Worm (Caenorhabditis elegans) whole organism, young adult: ENCODE results near the gene cox-6A.
A peak's percentile ranks its signal among the peaks of the same experiment; 100 is the strongest.

Experiments used
- C06A6.2 ChIP-seq: fragments of 200-800 bp; sonication (Bioruptor generic); conservative IDR thresholded peaks from 2 replicates; pipeline ENCODE4 v1.3.6; 2022; ENCODE audit warnings: missing genetic modification characterization, missing compliant biosample characterization
- C17E4.6 ChIP-seq: fragments of 200-800 bp; sonication (Bioruptor generic); IDR thresholded peaks from 2 replicates; pipeline ENCODE4 v1.3.6; 2022; ENCODE audit warnings: missing genetic modification reagents, missing genetic modification characterization, missing compliant biosample characterization
- F23B12.7 ChIP-seq: sonication (generic microtip); optimal IDR thresholded peaks from 2 replicates; lab custom pipeline; 2017; ENCODE audit warnings: missing genetic modification characterization, mild to moderate bottlenecking, missing compliant biosample characterization, antibody characterized with exemption, moderate library complexity; ENCODE audit not compliant: insufficient read depth
- F55B11.4 ChIP-seq: sonication (generic microtip); optimal IDR thresholded peaks from 2 replicates; lab custom pipeline; 2016; ENCODE audit warnings: missing compliant biosample characterization, missing genetic modification characterization, borderline replicate concordance; ENCODE audit not compliant: insufficient read depth
- F57A8.1 ChIP-seq: fragments of 200-800 bp; sonication (Bioruptor generic); optimal IDR thresholded peaks from 2 replicates; lab custom pipeline; 2018; ENCODE audit warnings: mild to moderate bottlenecking, missing genetic modification characterization, moderate library complexity, missing compliant biosample characterization
- K12H6.12 ChIP-seq: fragments of 200-800 bp; sonication (Bioruptor generic); optimal IDR thresholded peaks from 2 replicates; lab custom pipeline; 2018; ENCODE audit warnings: mild to moderate bottlenecking, missing genetic modification characterization, missing compliant biosample characterization
- T26A5.8 ChIP-seq: sonication (generic microtip); optimal IDR thresholded peaks from 2 replicates; lab custom pipeline; 2016; ENCODE audit warnings: missing genetic modification characterization, missing compliant biosample characterization
- Y53F4B.3 ChIP-seq: fragments of 200-800 bp; sonication (Bioruptor generic); IDR thresholded peaks from 2 replicates; pipeline ENCODE4 v1.3.6; 2022; ENCODE audit warnings: missing genetic modification reagents, missing genetic modification characterization, missing compliant biosample characterization
- Y53G8AR.9 ChIP-seq: fragments of 200-800 bp; sonication (Bioruptor generic); conservative IDR thresholded peaks from 2 replicates; pipeline ENCODE4 v1.3.6; 2022; ENCODE audit warnings: missing genetic modification reagents, missing genetic modification characterization, missing compliant biosample characterization
- aptf-2 ChIP-seq: fragments of 200-800 bp; sonication (Bioruptor generic); conservative IDR thresholded peaks from 2 replicates; pipeline ENCODE4 v1.3.6; 2022; ENCODE audit warnings: missing genetic modification reagents, missing genetic modification characterization, missing compliant biosample characterization
- athp-1 ChIP-seq: sonication (generic microtip); optimal IDR thresholded peaks from 2 replicates; lab custom pipeline; 2017; ENCODE audit warnings: mild to moderate bottlenecking, missing genetic modification characterization, missing compliant biosample characterization
- attf-5 ChIP-seq: fragments of 200-800 bp; sonication (Bioruptor generic); optimal IDR thresholded peaks from 2 replicates; lab custom pipeline; 2018; ENCODE audit warnings: mild to moderate bottlenecking, missing genetic modification characterization, missing compliant biosample characterization
- ccch-3 ChIP-seq: fragments of 200-800 bp; sonication (Bioruptor generic); optimal IDR thresholded peaks from 2 replicates; lab custom pipeline; 2018; ENCODE audit warnings: mild to moderate bottlenecking, missing genetic modification characterization, missing compliant biosample characterization
- cebp-1 ChIP-seq, 2 experiments: fragments of 200-800 bp in 1 of 2; sonication (Bioruptor generic) in 1 of 2; sonication (generic microtip) in 1 of 2; IDR thresholded peaks in 1 of 2; optimal IDR thresholded peaks in 1 of 2; 2 replicates each; pipeline versions ENCODE4 v1.3.6 to Lab custom; 2017 to 2022; ENCODE audit warnings: missing compliant biosample characterization in 2 of 2, missing genetic modification characterization in 2 of 2, mild to moderate bottlenecking in 1 of 2, missing genetic modification reagents in 1 of 2, moderate library complexity in 1 of 2
- cebp-2 ChIP-seq: fragments of 200-800 bp; sonication (Bioruptor generic); IDR thresholded peaks from 2 replicates; pipeline ENCODE4 v1.3.6; 2022; ENCODE audit warnings: missing genetic modification characterization, missing compliant biosample characterization
- dox-1 ChIP-seq: fragments of 200-800 bp; sonication (Bioruptor generic); IDR thresholded peaks from 2 replicates; pipeline ENCODE4 v1.3.6; 2022; ENCODE audit warnings: missing genetic modification reagents, missing genetic modification characterization, missing compliant biosample characterization
- dpff-1 ChIP-seq: sonication (generic microtip); optimal IDR thresholded peaks from 2 replicates; lab custom pipeline; 2017; ENCODE audit warnings: mild to moderate bottlenecking, missing genetic modification characterization, missing compliant biosample characterization
- egrh-3 ChIP-seq: fragments of 200-800 bp; sonication (Bioruptor generic); IDR thresholded peaks from 2 replicates; pipeline ENCODE4 v1.3.6; 2022; ENCODE audit warnings: missing genetic modification reagents, missing genetic modification characterization, missing compliant biosample characterization
- ekl-4 ChIP-seq: fragments of 200-800 bp; sonication (Bioruptor generic); IDR thresholded peaks from 2 replicates; pipeline ENCODE4 v1.3.6; 2022; ENCODE audit warnings: missing genetic modification reagents, missing genetic modification characterization, missing compliant biosample characterization
- hmg-1.2 ChIP-seq: fragments of 200-800 bp; sonication (Bioruptor generic); IDR thresholded peaks from 2 replicates; pipeline ENCODE4 v1.3.6; 2022; ENCODE audit warnings: missing genetic modification reagents, missing genetic modification characterization, missing compliant biosample characterization
- lag-1 ChIP-seq: fragments of 200-800 bp; sonication (Bioruptor generic); IDR thresholded peaks from 2 replicates; pipeline ENCODE4 v1.3.6; 2022; ENCODE audit warnings: missing genetic modification reagents, missing genetic modification characterization, missing compliant biosample characterization
- let-526 ChIP-seq: fragments of 200-800 bp; sonication (Bioruptor generic); IDR thresholded peaks from 2 replicates; pipeline ENCODE4 v1.3.6; 2022; ENCODE audit warnings: missing genetic modification reagents, missing genetic modification characterization, missing compliant biosample characterization
- let-607 ChIP-seq, 2 experiments: fragments of 200-800 bp in 1 of 2; sonication (Bioruptor generic) in 1 of 2; sonication (generic microtip) in 1 of 2; optimal IDR thresholded peaks; 2 replicates each; lab custom pipeline; 2016 to 2018; ENCODE audit warnings: mild to moderate bottlenecking in 2 of 2, missing compliant biosample characterization in 2 of 2, missing genetic modification characterization in 2 of 2, moderate library complexity in 2 of 2, missing genotype in 1 of 2
- lin-35 ChIP-seq, 3 experiments: fragments of 150-350 bp in 2 of 3; sonication (generic microtip) in 1 of 3; optimal IDR thresholded peaks; 2 replicates each; lab custom pipeline; 2014 to 2018; ENCODE audit warnings: missing biosample characterization in 3 of 3, missing genetic modification characterization in 3 of 3, missing genetic modification reagents in 3 of 3
- lin-40 ChIP-seq: sonication (generic microtip); optimal IDR thresholded peaks from 2 replicates; lab custom pipeline; 2016; ENCODE audit warnings: missing genetic modification characterization, mild to moderate bottlenecking, missing compliant biosample characterization, missing genotype, missing genetic modification reagents
- lin-54 ChIP-seq: fragments of 200-800 bp; sonication (Bioruptor generic); optimal IDR thresholded peaks from 2 replicates; lab custom pipeline; 2018; ENCODE audit warnings: mild to moderate bottlenecking, missing genetic modification characterization, missing compliant biosample characterization
- madf-8 ChIP-seq: fragments of 200-800 bp; sonication (Bioruptor generic); conservative IDR thresholded peaks from 2 replicates; pipeline ENCODE4 v1.3.6; 2022; ENCODE audit warnings: missing genetic modification reagents, missing genetic modification characterization, missing compliant biosample characterization
- mcd-1 ChIP-seq: fragments of 200-800 bp; sonication (Bioruptor generic); IDR thresholded peaks from 2 replicates; pipeline ENCODE4 v1.3.6; 2022; ENCODE audit warnings: missing genetic modification reagents, missing genetic modification characterization, missing compliant biosample characterization
- mes-4 ChIP-seq: sonication (generic microtip); optimal IDR thresholded peaks from 2 replicates; lab custom pipeline; 2016; ENCODE audit warnings: missing genotype, missing genetic modification characterization, missing compliant biosample characterization
- nfyb-1 ChIP-seq: fragments of 200-800 bp; sonication (Bioruptor generic); IDR thresholded peaks from 2 replicates; pipeline ENCODE4 v1.3.6; 2022; ENCODE audit warnings: missing genetic modification reagents, missing genetic modification characterization, missing compliant biosample characterization
- pbrm-1 ChIP-seq: fragments of 200-800 bp; sonication (Bioruptor generic); IDR thresholded peaks from 2 replicates; pipeline ENCODE4 v1.3.6; 2022; ENCODE audit warnings: missing genetic modification reagents, missing genetic modification characterization, missing compliant biosample characterization
- pha-4 ChIP-seq: fragments of 150-350 bp; sonication (generic microtip); optimal IDR thresholded peaks from 2 replicates; lab custom pipeline; 2014; ENCODE audit warnings: missing biosample characterization, missing genetic modification reagents, missing genetic modification characterization
- rcor-1 ChIP-seq: fragments of 200-800 bp; sonication (Bioruptor generic); IDR thresholded peaks from 2 replicates; pipeline ENCODE4 v1.3.6; 2022; ENCODE audit warnings: missing genetic modification reagents, missing genetic modification characterization, missing compliant biosample characterization
- repo-1 ChIP-seq: sonication (generic microtip); optimal IDR thresholded peaks from 2 replicates; lab custom pipeline; 2017; ENCODE audit warnings: mild to moderate bottlenecking, missing genetic modification characterization, missing compliant biosample characterization
- sea-2 ChIP-seq: fragments of 200-800 bp; sonication (Bioruptor generic); IDR thresholded peaks from 2 replicates; pipeline ENCODE4 v1.3.6; 2022; ENCODE audit warnings: missing genetic modification characterization, missing compliant biosample characterization
- snpc-1.1 ChIP-seq: sonication (generic microtip); optimal IDR thresholded peaks from 2 replicates; lab custom pipeline; 2017; ENCODE audit warnings: missing genetic modification characterization, mild to moderate bottlenecking, missing compliant biosample characterization, antibody characterized with exemption, moderate library complexity, missing genotype, missing genetic modification reagents; ENCODE audit not compliant: insufficient read depth
- snpc-3.4 ChIP-seq: sonication (generic microtip); optimal IDR thresholded peaks from 2 replicates; lab custom pipeline; 2017; ENCODE audit warnings: missing genetic modification characterization, mild to moderate bottlenecking, missing compliant biosample characterization, antibody characterized with exemption, moderate library complexity, missing genotype, missing genetic modification reagents
- snpc-4 ChIP-seq, 5 experiments: fragments of 150-350 bp in 1 of 5; sonication (generic microtip) in 4 of 5; optimal IDR thresholded peaks; 2 replicates each; lab custom pipeline; 2014 to 2018; ENCODE audit warnings: missing genetic modification characterization in 5 of 5, missing biosample characterization in 3 of 5, antibody characterized with exemption in 2 of 5, mild to moderate bottlenecking in 2 of 5, missing compliant biosample characterization in 2 of 5, missing genotype in 2 of 5, moderate library complexity in 2 of 5, missing genetic modification reagents in 1 of 5
- somi-1 ChIP-seq: fragments of 200-800 bp; sonication (Bioruptor generic); optimal IDR thresholded peaks from 2 replicates; lab custom pipeline; 2018; ENCODE audit warnings: mild to moderate bottlenecking, missing genetic modification characterization, missing compliant biosample characterization
- tbp1 ChIP-seq: fragments of 200-800 bp; sonication (Bioruptor generic); optimal IDR thresholded peaks from 2 replicates; lab custom pipeline; 2018; ENCODE audit warnings: mild to moderate bottlenecking, missing genetic modification characterization, missing compliant biosample characterization
- tlf-1 ChIP-seq: fragments of 200-800 bp; sonication (Bioruptor generic); optimal IDR thresholded peaks from 2 replicates; lab custom pipeline; 2018; ENCODE audit warnings: mild to moderate bottlenecking, missing genetic modification characterization, missing compliant biosample characterization
- unc-130 ChIP-seq: sonication (generic microtip); optimal IDR thresholded peaks from 2 replicates; lab custom pipeline; 2016; ENCODE audit warnings: missing genetic modification reagents, missing genetic modification characterization, missing compliant biosample characterization
- xnd-1 ChIP-seq: sonication (generic microtip); optimal IDR thresholded peaks from 2 replicates; lab custom pipeline; 2016; ENCODE audit warnings: missing genotype, missing genetic modification reagents, missing genetic modification characterization, missing compliant biosample characterization
- zfh-2 ChIP-seq: fragments of 200-800 bp; sonication (Bioruptor generic); conservative IDR thresholded peaks from 2 replicates; pipeline ENCODE4 v1.3.6; 2022; ENCODE audit warnings: missing genetic modification reagents, missing genetic modification characterization, missing compliant biosample characterization
- ztf-26 ChIP-seq: sonication (generic microtip); optimal IDR thresholded peaks from 2 replicates; lab custom pipeline; 2017; ENCODE audit warnings: missing genetic modification characterization, missing compliant biosample characterization
- ztf-28 ChIP-seq: fragments of 200-800 bp; sonication (Bioruptor generic); IDR thresholded peaks from 2 replicates; pipeline ENCODE4 v1.3.6; 2022; ENCODE audit warnings: missing genetic modification reagents, missing genetic modification characterization, missing compliant biosample characterization

cox-6A gene

DNA sequence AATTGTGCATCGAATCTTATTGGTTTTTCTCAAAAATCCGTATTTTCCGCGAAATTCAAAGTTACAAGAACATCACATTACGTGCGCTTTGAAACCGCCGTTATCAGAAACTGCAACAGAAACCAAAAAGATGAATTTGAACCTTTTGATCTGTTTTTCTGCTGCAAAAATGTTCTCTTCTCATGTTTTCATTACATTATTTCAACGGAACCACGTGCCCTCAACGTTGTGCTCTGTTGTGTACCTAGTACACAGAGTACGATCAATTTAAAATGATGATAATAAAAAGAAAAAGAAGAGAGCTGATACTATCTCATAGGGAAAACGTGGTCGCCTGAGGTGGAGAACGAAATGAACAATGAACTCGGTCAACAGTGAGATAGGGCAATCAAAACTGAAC is 3.5 kb upstream of the cox-6A start:
- TF ChIP-seq repo-1 (tag; lab: Kevin White, UChicago) (no peak), lag-1 (GFP tag; lab: Robert Waterston, UW) (no peak), ztf-26 (tag; lab: Kevin White, UChicago) (peak; percentile 56), rcor-1 (GFP tag; lab: Robert Waterston, UW) (no peak), F55B11.4 (tag; lab: Kevin White, UChicago) (no peak), T26A5.8 (tag; lab: Kevin White, UChicago) (no peak), zfh-2 (no peak), C06A6.2 (0 out of 2 replicates have a peak, but pooled peaks have one; percentile 31), athp-1 (no peak), pbrm-1 (GFP tag; lab: Robert Waterston, UW) (no peak), cebp-2 (no peak), nfyb-1 (GFP tag; lab: Robert Waterston, UW) (0 out of 2 replicates have a peak, but pooled peaks have one; percentile 42), lin-35 (GFP tag; optimal IDR thresholded peaks at IDR 0.05; lab: Kevin White, UChicago) (peak in 1 of 3 experiments; percentile 14), dpff-1 (tag; lab: Kevin White, UChicago) (no peak), snpc-4 (GFP tag; optimal IDR thresholded peaks at IDR 0.05; lab: Kevin White, UChicago) (no peak), snpc-4 (tag; optimal IDR thresholded peaks at IDR 0.05; lab: Kevin White, UChicago) (peak in 3 of 4 experiments; percentile 32 to 63 (median 51)), hmg-1.2 (peak; percentile 16; the same call in 1 of the 2 replicates), let-526 (GFP tag; lab: Robert Waterston, UW) (0 out of 2 replicates have a peak, but pooled peaks have one; percentile 24), let-607 (tag; optimal IDR thresholded peaks at IDR 0.05; lab: Kevin White, UChicago) (peak in 1 of 2 experiments; percentile 36), dox-1 (GFP tag; lab: Robert Waterston, UW) (peak; percentile 21; the same call in 1 of the 2 replicates), pha-4 (tag; lab: Kevin White, UChicago) (peak; percentile 78), snpc-3.4 (tag; lab: Kevin White, UChicago) (no peak), unc-130 (no peak), snpc-1.1 (no peak), lin-54 (GFP tag; lab: Kevin White, UChicago) (no peak), madf-8 (GFP tag; lab: Robert Waterston, UW) (no peak), ccch-3 (GFP tag; lab: Kevin White, UChicago) (no peak), tlf-1 (GFP tag; lab: Kevin White, UChicago) (peak; percentile 18), F23B12.7 (tag; lab: Kevin White, UChicago) (peak; percentile 15), F57A8.1 (GFP tag; lab: Kevin White, UChicago) (no peak), mcd-1 (GFP tag; lab: Robert Waterston, UW) (peak; percentile 10; the same call in 1 of the 2 replicates), cebp-1 (GFP tag; IDR thresholded peaks at IDR 0.05; lab: Robert Waterston, UW) (peak; percentile 33; the same call in 1 of the 2 replicates), cebp-1 (tag; optimal IDR thresholded peaks at IDR 0.05; lab: Kevin White, UChicago) (peak; percentile 61), attf-5 (GFP tag; lab: Kevin White, UChicago) (peak; percentile 45), egrh-3 (GFP tag; lab: Robert Waterston, UW) (no peak), tbp1 (peak; percentile 43), K12H6.12 (tag; lab: Kevin White, UChicago) (peak; percentile 20), xnd-1 (tag; lab: Kevin White, UChicago) (no peak), C17E4.6 (no peak), sea-2 (GFP tag; lab: Robert Waterston, UW) (no peak), Y53F4B.3 (GFP tag; lab: Robert Waterston, UW) (no peak), aptf-2 (GFP tag; lab: Robert Waterston, UW) (no peak), mes-4 (tag; lab: Kevin White, UChicago) (no peak), ekl-4 (no peak), ztf-28 (GFP tag; lab: Robert Waterston, UW) (no peak), Y53G8AR.9 (GFP tag; lab: Robert Waterston, UW) (0 out of 2 replicates have a peak, but pooled peaks have one; percentile 44), lin-40 (tag; lab: Kevin White, UChicago) (peak; percentile 74), somi-1 (GFP tag; lab: Kevin White, UChicago) (peak; percentile 85)
